Worm (Caenorhabditis elegans) whole organism, young adult: Measurements from ENCODE around the gene C05G5.1.

ENCODE experiments used
- B0261.1 ChIP-seq: sonication (generic microtip); optimal IDR thresholded peaks from 2 replicates; lab custom pipeline; 2016; ENCODE audit warnings: mild to moderate bottlenecking, missing genetic modification characterization, moderate library complexity, missing compliant biosample characterization
- C17E4.6 ChIP-seq: fragments of 200-800 bp; sonication (Bioruptor generic); IDR thresholded peaks from 2 replicates; pipeline ENCODE4 v1.3.6; 2022; ENCODE audit warnings: missing genetic modification reagents, missing genetic modification characterization, missing compliant biosample characterization
- F10E7.11 ChIP-seq: sonication (generic microtip); optimal IDR thresholded peaks from 2 replicates; lab custom pipeline; 2017; ENCODE audit warnings: mild to moderate bottlenecking, missing genetic modification characterization, moderate library complexity, missing compliant biosample characterization
- T07F8.4 ChIP-seq: sonication (generic microtip); optimal IDR thresholded peaks from 2 replicates; lab custom pipeline; 2016; ENCODE audit warnings: mild to moderate bottlenecking, missing genetic modification characterization, moderate library complexity, missing compliant biosample characterization
- Y95B8A.8 ChIP-seq: fragments of 200-800 bp; sonication (Bioruptor generic); IDR thresholded peaks from 2 replicates; pipeline ENCODE4 v1.3.6; 2022; ENCODE audit warnings: missing genetic modification reagents, missing genetic modification characterization, missing compliant biosample characterization
- akir-1 ChIP-seq: fragments of 200-800 bp; sonication (Bioruptor generic); optimal IDR thresholded peaks from 2 replicates; lab custom pipeline; 2018; ENCODE audit warnings: mild to moderate bottlenecking, missing genetic modification characterization, moderate library complexity, missing compliant biosample characterization
- ama-1 ChIP-seq, 3 experiments: fragments of 150-350 bp in 1 of 3; sonication (generic microtip) in 2 of 3; optimal IDR thresholded peaks; 2 replicates each; lab custom pipeline; 2014 to 2018; ENCODE audit warnings: missing biosample characterization in 2 of 3, missing genetic modification characterization in 2 of 3, missing genetic modification reagents in 2 of 3
- attf-5 ChIP-seq: fragments of 200-800 bp; sonication (Bioruptor generic); optimal IDR thresholded peaks from 2 replicates; lab custom pipeline; 2018; ENCODE audit warnings: mild to moderate bottlenecking, missing genetic modification characterization, missing compliant biosample characterization
- attf-6 ChIP-seq: fragments of 200-800 bp; sonication (Bioruptor generic); IDR thresholded peaks from 2 replicates; pipeline ENCODE4 v1.3.6; 2022; ENCODE audit warnings: missing genetic modification reagents, missing genetic modification characterization, missing compliant biosample characterization
- bed-2 ChIP-seq: fragments of 200-800 bp; sonication (Bioruptor generic); IDR thresholded peaks from 2 replicates; pipeline ENCODE4 v1.3.6; 2022; ENCODE audit warnings: missing genetic modification reagents, missing genetic modification characterization, missing compliant biosample characterization
- dox-1 ChIP-seq: fragments of 200-800 bp; sonication (Bioruptor generic); IDR thresholded peaks from 2 replicates; pipeline ENCODE4 v1.3.6; 2022; ENCODE audit warnings: missing genetic modification reagents, missing genetic modification characterization, missing compliant biosample characterization
- fkh-3 ChIP-seq: sonication (generic microtip); optimal IDR thresholded peaks from 2 replicates; lab custom pipeline; 2016; ENCODE audit warnings: mild to moderate bottlenecking, missing genetic modification characterization, missing compliant biosample characterization
- hlh-26 ChIP-seq: fragments of 200-800 bp; sonication (Bioruptor generic); conservative IDR thresholded peaks from 2 replicates; pipeline ENCODE4 v1.3.6; 2022; ENCODE audit warnings: missing genetic modification reagents, missing genetic modification characterization, missing compliant biosample characterization
- hsf-1 ChIP-seq: fragments of 200-800 bp; sonication (Bioruptor generic); IDR thresholded peaks from 2 replicates; pipeline ENCODE4 v1.3.6; 2022; ENCODE audit warnings: missing genetic modification reagents, missing genetic modification characterization, missing compliant biosample characterization
- lag-1 ChIP-seq: fragments of 200-800 bp; sonication (Bioruptor generic); IDR thresholded peaks from 2 replicates; pipeline ENCODE4 v1.3.6; 2022; ENCODE audit warnings: missing genetic modification reagents, missing genetic modification characterization, missing compliant biosample characterization
- lin-26 ChIP-seq: fragments of 200-800 bp; sonication (Bioruptor generic); IDR thresholded peaks from 2 replicates; pipeline ENCODE4 v1.3.6; 2022; ENCODE audit warnings: missing genetic modification reagents, missing genetic modification characterization, missing compliant biosample characterization
- lin-54 ChIP-seq: fragments of 200-800 bp; sonication (Bioruptor generic); optimal IDR thresholded peaks from 2 replicates; lab custom pipeline; 2018; ENCODE audit warnings: mild to moderate bottlenecking, missing genetic modification characterization, missing compliant biosample characterization
- nfya-2 ChIP-seq: fragments of 200-800 bp; sonication (Bioruptor generic); IDR thresholded peaks from 2 replicates; pipeline ENCODE4 v1.3.6; 2022; ENCODE audit warnings: missing genetic modification reagents, missing genetic modification characterization, missing compliant biosample characterization
- nhr-80 ChIP-seq: sonication (generic microtip); optimal IDR thresholded peaks from 2 replicates; lab custom pipeline; 2016; ENCODE audit warnings: missing genetic modification characterization, missing compliant biosample characterization
- pbrm-1 ChIP-seq: fragments of 200-800 bp; sonication (Bioruptor generic); IDR thresholded peaks from 2 replicates; pipeline ENCODE4 v1.3.6; 2022; ENCODE audit warnings: missing genetic modification reagents, missing genetic modification characterization, missing compliant biosample characterization
- pha-4 ChIP-seq: fragments of 150-350 bp; sonication (generic microtip); optimal IDR thresholded peaks from 2 replicates; lab custom pipeline; 2014; ENCODE audit warnings: missing biosample characterization, missing genetic modification reagents, missing genetic modification characterization
- rcor-1 ChIP-seq: fragments of 200-800 bp; sonication (Bioruptor generic); IDR thresholded peaks from 2 replicates; pipeline ENCODE4 v1.3.6; 2022; ENCODE audit warnings: missing genetic modification reagents, missing genetic modification characterization, missing compliant biosample characterization
- tbp1 ChIP-seq: fragments of 200-800 bp; sonication (Bioruptor generic); optimal IDR thresholded peaks from 2 replicates; lab custom pipeline; 2018; ENCODE audit warnings: mild to moderate bottlenecking, missing genetic modification characterization, missing compliant biosample characterization
- tlf-1 ChIP-seq: fragments of 200-800 bp; sonication (Bioruptor generic); optimal IDR thresholded peaks from 2 replicates; lab custom pipeline; 2018; ENCODE audit warnings: mild to moderate bottlenecking, missing genetic modification characterization, missing compliant biosample characterization
- unc-130 ChIP-seq: sonication (generic microtip); optimal IDR thresholded peaks from 2 replicates; lab custom pipeline; 2016; ENCODE audit warnings: missing genetic modification reagents, missing genetic modification characterization, missing compliant biosample characterization
- zfh-2 ChIP-seq: fragments of 200-800 bp; sonication (Bioruptor generic); conservative IDR thresholded peaks from 2 replicates; pipeline ENCODE4 v1.3.6; 2022; ENCODE audit warnings: missing genetic modification reagents, missing genetic modification characterization, missing compliant biosample characterization
- zim-3 ChIP-seq: sonication (generic microtip); optimal IDR thresholded peaks from 2 replicates; lab custom pipeline; 2017; ENCODE audit warnings: mild to moderate bottlenecking, missing genetic modification characterization, moderate library complexity, missing compliant biosample characterization

Gene C05G5.1

DNA sequence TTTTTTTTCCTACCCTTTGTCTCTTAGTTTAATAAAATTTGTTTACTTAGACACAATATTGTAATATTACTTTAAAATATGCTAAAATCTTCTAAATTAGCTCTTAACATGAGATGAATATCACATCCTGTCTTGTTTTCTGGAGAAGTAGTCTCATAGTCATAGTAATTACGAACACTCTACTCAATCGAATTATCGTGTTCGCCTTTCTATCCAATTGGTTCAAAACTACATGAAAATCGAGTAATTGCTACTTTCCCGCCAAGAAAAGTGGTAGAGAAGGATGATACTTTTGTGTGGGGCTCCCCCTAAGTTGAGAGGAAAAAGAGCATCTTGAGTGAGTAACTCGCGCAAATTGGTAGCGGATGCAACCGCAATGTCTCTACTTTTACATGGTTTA, 38.2 kb upstream of the C05G5.1 start:
- no peak for TF ChIP-seq attf-6 (GFP tag; lab: Robert Waterston, UW)

DNA sequence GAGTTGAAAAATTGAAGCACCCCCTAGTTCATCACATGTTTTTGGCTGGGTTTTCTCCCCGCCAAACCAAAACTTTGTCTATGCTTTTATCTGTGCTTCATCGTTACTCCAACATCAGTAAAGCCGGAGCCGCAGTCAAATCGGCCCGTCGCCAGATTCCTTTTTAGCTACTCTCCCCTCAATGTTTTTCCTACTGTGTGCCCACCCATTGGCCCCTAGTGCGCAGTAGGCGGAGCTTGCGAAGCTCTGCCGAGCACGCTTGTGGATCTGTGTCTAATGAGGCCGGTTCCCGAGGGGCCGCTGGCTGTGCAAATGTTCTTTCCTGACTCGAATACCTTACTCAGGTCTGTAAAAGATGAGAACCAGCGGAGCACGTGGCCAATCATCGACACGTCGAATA, 36.4 kb upstream of the C05G5.1 start:
- peak; percentile 77 for TF ChIP-seq zfh-2 (GFP tag; lab: Robert Waterston, UW)
- no peak for TF ChIP-seq bed-2 (GFP tag; lab: Robert Waterston, UW)
- no peak for TF ChIP-seq attf-5
- TF ChIP-seq Y95B8A.8: no peak
- no peak for TF ChIP-seq rcor-1 (GFP tag; lab: Robert Waterston, UW)
- TF ChIP-seq ama-1 (optimal IDR thresholded peaks at IDR 0.05; lab: Kevin White, UChicago): no peak
- TF ChIP-seq ama-1 (GFP tag; optimal IDR thresholded peaks at IDR 0.05; lab: Kevin White, UChicago): no peak

ce11 chrX:14775222-14775621, 35.3 kb upstream of the C05G5.1 start:
- TF ChIP-seq hsf-1 (GFP tag; lab: Robert Waterston, UW): no peak
- TF ChIP-seq B0261.1 (tag; lab: Kevin White, UChicago): no peak
- no peak for TF ChIP-seq nfya-2 (GFP tag; lab: Robert Waterston, UW)
- no peak for TF ChIP-seq tbp1 (GFP tag; lab: Kevin White, UChicago)
- no peak for TF ChIP-seq pha-4 (tag; lab: Kevin White, UChicago)
- TF ChIP-seq lin-26 (GFP tag; lab: Robert Waterston, UW): no peak
- TF ChIP-seq lag-1 (GFP tag; lab: Robert Waterston, UW): no peak
- no peak for TF ChIP-seq pbrm-1 (GFP tag; lab: Robert Waterston, UW)
- TF ChIP-seq dox-1 (GFP tag; lab: Robert Waterston, UW): no peak
- no peak for TF ChIP-seq hlh-26 (GFP tag; lab: Robert Waterston, UW)
- TF ChIP-seq tlf-1 (GFP tag; lab: Kevin White, UChicago): no peak

- no peak for TF ChIP-seq T07F8.4
- peak; percentile 38; the same call in 1 of the 2 replicates for TF ChIP-seq zfh-2 (GFP tag; lab: Robert Waterston, UW)
- TF ChIP-seq, all 124 proteins: peak for 1
These were observed 33.3 kb upstream of the C05G5.1 start, which contains the start of gene unc-3 for ce11 chrX:14773238-14773637. Gene unc-3, plus strand, starts transcription at chrX:14773538.

DNA sequence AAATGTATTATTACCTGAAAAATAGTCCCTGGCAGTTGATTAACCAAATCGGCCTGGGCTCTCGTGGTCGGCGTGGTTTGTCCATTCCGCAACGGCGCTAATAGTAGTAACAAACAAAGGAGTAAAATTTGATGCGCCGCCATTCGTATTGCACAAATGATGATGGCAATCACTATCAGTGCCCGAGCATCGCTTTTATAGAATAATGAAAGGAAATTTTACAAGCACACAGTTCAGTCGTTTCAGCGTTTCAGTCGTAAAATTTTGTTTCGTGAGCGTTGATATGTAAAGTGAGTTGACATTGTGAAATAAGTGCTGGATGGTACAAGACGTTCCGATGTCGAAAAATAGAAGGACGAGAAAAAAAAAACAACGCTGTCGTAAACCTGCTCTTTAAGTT, 31.8 kb upstream of the C05G5.1 start, which contains the start of gene Y16B4A.2:
Y16B4A.2 (minus strand) TSS at position 170 of the 400 bp plus-strand sequence.
- no peak for TF ChIP-seq akir-1 (GFP tag; lab: Kevin White, UChicago)
- TF ChIP-seq zim-3 (tag; lab: Kevin White, UChicago): no peak
- no peak for TF ChIP-seq fkh-3 (tag; lab: Kevin White, UChicago)
- TF ChIP-seq nhr-80 (tag; lab: Kevin White, UChicago): peak; percentile 43
- TF ChIP-seq unc-130 (GFP tag; lab: Kevin White, UChicago): no peak

DNA sequence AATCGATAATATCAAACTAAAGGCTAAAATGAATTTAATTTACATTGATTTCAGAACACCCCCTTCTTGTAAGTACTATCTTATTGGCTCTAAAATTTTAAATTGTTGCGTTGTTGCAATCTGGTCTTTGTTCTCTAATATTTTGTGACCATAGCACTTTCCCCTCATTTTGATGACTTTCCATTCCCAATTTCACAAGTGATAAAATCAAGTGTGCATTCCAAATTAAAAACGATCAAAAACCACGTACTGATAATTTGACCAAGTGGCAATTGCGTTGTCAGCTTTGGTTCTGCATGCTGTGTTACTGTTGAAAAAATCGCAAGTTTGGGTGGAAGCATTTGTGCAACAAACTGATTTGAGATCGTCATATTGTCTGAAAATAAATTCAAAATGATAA, 30.4 kb upstream of the C05G5.1 start:
- TF ChIP-seq lin-54 (GFP tag; lab: Kevin White, UChicago) (no peak), F10E7.11 (no peak), nhr-80 (tag; lab: Kevin White, UChicago) (peak; percentile 79)

DNA sequence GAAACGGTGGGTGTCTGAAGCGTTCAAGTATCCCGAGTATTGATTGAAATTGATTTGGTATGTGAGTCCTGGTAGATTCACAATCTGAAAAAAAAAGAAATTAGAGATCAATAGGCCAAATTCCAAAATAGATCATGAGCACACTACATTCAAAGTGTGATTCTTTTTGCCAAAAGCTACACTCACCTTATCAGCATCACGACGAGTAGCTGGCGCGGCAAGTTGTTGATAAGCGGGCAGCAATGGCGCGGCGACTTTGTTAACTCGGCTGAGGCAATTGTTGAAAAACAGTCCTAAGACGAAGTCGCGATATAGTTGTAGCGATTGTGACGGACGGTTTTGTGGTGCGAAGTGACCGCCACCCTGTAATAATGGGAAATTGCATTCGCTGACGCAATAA, 29.1 kb upstream of the C05G5.1 start:
- TF ChIP-seq dox-1 (GFP tag; lab: Robert Waterston, UW): 0 out of 2 replicates have a peak, but pooled peaks have one; percentile 37
- TF ChIP-seq C17E4.6 (GFP tag; lab: Robert Waterston, UW): no peak
- no peak for TF ChIP-seq lin-26 (GFP tag; lab: Robert Waterston, UW)
- peak; percentile 76 for TF ChIP-seq nhr-80 (tag; lab: Kevin White, UChicago)
